Fruit fly (Drosophila melanogaster) whole organism, embryonic: ENCODE results near the gene Acyp2.
A peak's percentile ranks its signal among the peaks of the same experiment; 100 is the strongest.

Experiments
- CG1024 ChIP-seq: fragments of 200-800 bp; sonication (Bioruptor generic); IDR thresholded peaks from 2 replicates; pipeline ENCODE4 v1.3.6; 2022; ENCODE audit warnings: missing biosample characterization, missing genetic modification characterization
- CG10431 ChIP-seq: fragments of 200-800 bp; sonication (Bioruptor generic); optimal IDR thresholded peaks from 3 replicates; lab custom pipeline; 2018; ENCODE audit warnings: missing biosample characterization, mild to moderate bottlenecking, missing genetic modification characterization
- CG11723 ChIP-seq: fragments of 200-800 bp; sonication (Bioruptor generic); optimal IDR thresholded peaks from 2 replicates; lab custom pipeline; 2017; ENCODE audit warnings: missing biosample characterization, mild to moderate bottlenecking, missing genetic modification characterization
- CG12299 ChIP-seq: fragments of 200-800 bp; sonication (Bioruptor generic); optimal IDR thresholded peaks from 2 replicates; lab custom pipeline; 2018; ENCODE audit warnings: missing biosample characterization, mild to moderate bottlenecking, missing genetic modification characterization
- CG13424 ChIP-seq: fragments of 200-800 bp; sonication (Bioruptor generic); optimal IDR thresholded peaks from 2 replicates; lab custom pipeline; 2019; ENCODE audit warnings: missing biosample characterization, mild to moderate bottlenecking, missing genetic modification characterization, moderate library complexity
- CG1529 ChIP-seq: fragments of 200-800 bp; sonication (Bioruptor generic); optimal IDR thresholded peaks from 3 replicates; lab custom pipeline; 2018; ENCODE audit warnings: missing biosample characterization, missing genetic modification characterization
- CG16815 ChIP-seq: fragments of 200-800 bp; sonication (Bioruptor generic); optimal IDR thresholded peaks from 3 replicates; lab custom pipeline; 2017; ENCODE audit warnings: missing biosample characterization, mild to moderate bottlenecking, missing genetic modification characterization
- CG17361 ChIP-seq: fragments of 200-800 bp; sonication (Bioruptor generic); IDR thresholded peaks from 3 replicates; pipeline ENCODE4 v1.3.6; 2022; ENCODE audit warnings: missing biosample characterization, missing genetic modification characterization
- CG17568 ChIP-seq: fragments of 200-800 bp; sonication (Bioruptor generic); optimal IDR thresholded peaks from 2 replicates; lab custom pipeline; 2018; ENCODE audit warnings: missing biosample characterization, mild to moderate bottlenecking, missing genetic modification characterization, moderate library complexity
- CG2120 ChIP-seq: fragments of 200-800 bp; sonication (Bioruptor generic); optimal IDR thresholded peaks from 3 replicates; lab custom pipeline; 2016; ENCODE audit warnings: missing biosample characterization, missing genetic modification characterization
- CG32772 ChIP-seq: fragments of 200-800 bp; sonication (Bioruptor generic); IDR thresholded peaks from 2 replicates; pipeline ENCODE4 v1.3.6; 2022; ENCODE audit warnings: missing biosample characterization, missing genetic modification characterization
- CG3847 ChIP-seq: fragments of 200-800 bp; sonication (Bioruptor generic); IDR thresholded peaks from 2 replicates; pipeline ENCODE4 v1.3.6; 2022; ENCODE audit warnings: missing biosample characterization, missing genetic modification characterization
- CG4404 ChIP-seq: fragments of 200-800 bp; sonication (Bioruptor generic); IDR thresholded peaks from 2 replicates; pipeline ENCODE4 v1.3.6; 2022; ENCODE audit warnings: missing biosample characterization, missing genetic modification characterization
- CG4730 ChIP-seq: fragments of 200-800 bp; sonication (Bioruptor generic); IDR thresholded peaks from 2 replicates; pipeline ENCODE4 v1.3.6; 2022; ENCODE audit warnings: missing biosample characterization, missing genetic modification characterization
- CG4820 ChIP-seq: fragments of 200-800 bp; sonication (Bioruptor generic); optimal IDR thresholded peaks from 3 replicates; lab custom pipeline; 2016; ENCODE audit warnings: missing biosample characterization, missing genetic modification characterization
- CG5180 ChIP-seq: fragments of 200-800 bp; sonication (Bioruptor generic); optimal IDR thresholded peaks from 3 replicates; lab custom pipeline; 2017; ENCODE audit warnings: missing biosample characterization, missing genetic modification characterization, mild to moderate bottlenecking, moderate library complexity, missing genetic modification reagents
- CG5245 ChIP-seq: fragments of 200-800 bp; sonication (Bioruptor generic); optimal IDR thresholded peaks from 3 replicates; lab custom pipeline; 2016; ENCODE audit warnings: missing biosample characterization, missing genetic modification characterization
- CG6689 ChIP-seq: fragments of 200-800 bp; sonication (Bioruptor generic); IDR thresholded peaks from 2 replicates; pipeline ENCODE4 v1.3.6; 2022; ENCODE audit warnings: missing biosample characterization, missing genetic modification characterization
- CG6791 ChIP-seq: fragments of 200-800 bp; sonication (Bioruptor generic); IDR thresholded peaks from 3 replicates; pipeline ENCODE4 v1.3.6; 2022; ENCODE audit warnings: missing biosample characterization, missing genetic modification characterization; ENCODE audit not compliant: partially characterized antibody
- CG6813 ChIP-seq: fragments of 200-800 bp; sonication (Bioruptor generic); optimal IDR thresholded peaks from 2 replicates; lab custom pipeline; 2017; ENCODE audit warnings: missing biosample characterization, missing genetic modification characterization, mild to moderate bottlenecking, moderate library complexity, missing genetic modification reagents
- CG7786 ChIP-seq: fragments of 200-800 bp; sonication (Bioruptor generic); optimal IDR thresholded peaks from 2 replicates; lab custom pipeline; 2016; ENCODE audit warnings: missing biosample characterization, missing genetic modification characterization
- CG8359 ChIP-seq: fragments of 200-800 bp; sonication (Bioruptor generic); optimal IDR thresholded peaks from 2 replicates; lab custom pipeline; 2017; ENCODE audit warnings: missing biosample characterization, mild to moderate bottlenecking, missing genetic modification characterization, borderline replicate concordance
- CG8478 ChIP-seq: fragments of >200 bp; optimal IDR thresholded peaks from 2 replicates; lab custom pipeline; 2018
- CkIIα-i1 ChIP-seq: fragments of 200-800 bp; sonication (Bioruptor generic); IDR thresholded peaks from 2 replicates; pipeline ENCODE4 v1.3.6; 2022; ENCODE audit warnings: missing biosample characterization, missing genetic modification characterization
- E2f2 ChIP-seq: fragments of 200-800 bp; sonication (Bioruptor generic); IDR thresholded peaks from 2 replicates; pipeline ENCODE4 v1.3.6; 2022; ENCODE audit warnings: missing biosample characterization, missing genetic modification characterization
- Gsc ChIP-seq: fragments of 200-800 bp; sonication (Bioruptor generic); IDR thresholded peaks from 2 replicates; pipeline ENCODE4 v1.3.6; 2022; ENCODE audit warnings: missing biosample characterization, missing genetic modification characterization
- Gug ChIP-seq: fragments of 200-800 bp; sonication (Bioruptor generic); IDR thresholded peaks from 4 replicates; pipeline ENCODE4 v1.3.6; 2022; ENCODE audit warnings: missing biosample characterization, missing genetic modification characterization
- H15 ChIP-seq: fragments of 200-800 bp; sonication (Bioruptor generic); IDR thresholded peaks from 3 replicates; pipeline ENCODE4 v1.3.6; 2022; ENCODE audit warnings: missing biosample characterization, missing genetic modification characterization
- Jarid2 ChIP-seq: fragments of 200-800 bp; sonication (Bioruptor generic); optimal IDR thresholded peaks from 3 replicates; lab custom pipeline; 2017; ENCODE audit warnings: mild to moderate bottlenecking, missing biosample characterization, missing genetic modification reagents, missing genetic modification characterization
- Lpt ChIP-seq: fragments of >200 bp; optimal IDR thresholded peaks from 2 replicates; lab custom pipeline; 2018; ENCODE audit warnings: missing biosample characterization, missing genetic modification characterization
- NC2α ChIP-seq: fragments of 200-800 bp; sonication (Bioruptor generic); optimal IDR thresholded peaks from 2 replicates; lab custom pipeline; 2016; ENCODE audit warnings: missing biosample characterization, missing genetic modification characterization
- Sry-δ ChIP-seq: fragments of 200-800 bp; sonication (Bioruptor generic); optimal IDR thresholded peaks from 2 replicates; lab custom pipeline; 2016; ENCODE audit warnings: missing biosample characterization, missing genetic modification characterization
- TFAM ChIP-seq: fragments of 200-800 bp; sonication (Bioruptor generic); optimal IDR thresholded peaks from 2 replicates; lab custom pipeline; 2017; ENCODE audit warnings: missing biosample characterization, missing genetic modification characterization, inconsistent platforms
- chm ChIP-seq: fragments of 200-800 bp; sonication (Bioruptor generic); IDR thresholded peaks from 2 replicates; pipeline ENCODE4 v1.3.6; 2022; ENCODE audit warnings: missing biosample characterization, missing genetic modification characterization
- ci ChIP-seq: fragments of 200-800 bp; sonication (Bioruptor generic); IDR thresholded peaks from 3 replicates; pipeline ENCODE4 v1.3.6; 2022; ENCODE audit warnings: missing biosample characterization, missing genetic modification characterization
- crol ChIP-seq: fragments of 200-800 bp; sonication (Bioruptor generic); IDR thresholded peaks from 2 replicates; pipeline ENCODE4 v1.3.6; 2022; ENCODE audit warnings: missing biosample characterization, missing genetic modification characterization
- cwo ChIP-seq: fragments of 200-800 bp; sonication (Bioruptor generic); optimal IDR thresholded peaks from 3 replicates; lab custom pipeline; 2017; ENCODE audit warnings: missing biosample characterization, missing genetic modification characterization, mild to moderate bottlenecking, moderate library complexity, missing genetic modification reagents
- dan ChIP-seq: fragments of 200-800 bp; sonication (Bioruptor generic); IDR thresholded peaks from 2 replicates; pipeline ENCODE4 v1.3.6; 2022; ENCODE audit warnings: missing biosample characterization, missing genetic modification characterization
- dimm ChIP-seq: fragments of 200-800 bp; sonication (Bioruptor generic); IDR thresholded peaks from 2 replicates; pipeline ENCODE4 v1.3.6; 2022; ENCODE audit warnings: missing biosample characterization, missing genetic modification characterization
- ftz-f1 ChIP-seq: fragments of 200-800 bp; sonication (Bioruptor generic); optimal IDR thresholded peaks from 2 replicates; lab custom pipeline; 2016; ENCODE audit warnings: missing biosample characterization, missing genetic modification characterization
- gsb ChIP-seq: fragments of 200-800 bp; sonication (Bioruptor generic); IDR thresholded peaks from 2 replicates; pipeline ENCODE4 v1.3.6; 2022; ENCODE audit warnings: missing biosample characterization, missing genetic modification characterization
- ken ChIP-seq: fragments of 200-800 bp; sonication (Bioruptor generic); IDR thresholded peaks from 3 replicates; pipeline ENCODE4 v1.3.6; 2022; ENCODE audit warnings: missing biosample characterization, missing genetic modification characterization
- nom ChIP-seq: fragments of 200-800 bp; sonication (Bioruptor generic); optimal IDR thresholded peaks from 2 replicates; lab custom pipeline; 2017; ENCODE audit warnings: missing biosample characterization, missing genetic modification characterization, mild to moderate bottlenecking, moderate library complexity, missing genetic modification reagents
- pan ChIP-seq, 4 experiments: fragments of >200 bp in 3 of 4; fragments of 200-800 bp in 1 of 4; sonication (Bioruptor generic) in 1 of 4; optimal IDR thresholded peaks in 3 of 4; IDR thresholded peaks in 1 of 4; 2 replicates each; pipeline versions ENCODE4 v1.3.6 to Lab custom; 2017 to 2022; ENCODE audit warnings: missing biosample characterization in 2 of 4, missing genetic modification characterization in 2 of 4, mixed read lengths in 1 of 4
- sd ChIP-seq: fragments of 200-800 bp; sonication (Bioruptor generic); optimal IDR thresholded peaks from 3 replicates; lab custom pipeline; 2018; ENCODE audit warnings: missing biosample characterization, mild to moderate bottlenecking, missing genetic modification characterization, moderate library complexity
- sim ChIP-seq: fragments of 200-800 bp; sonication (Bioruptor generic); IDR thresholded peaks from 2 replicates; pipeline ENCODE4 v1.3.6; 2022; ENCODE audit warnings: missing biosample characterization, missing genetic modification characterization
- sob ChIP-seq: fragments of 200-800 bp; sonication (Bioruptor generic); IDR thresholded peaks from 2 replicates; pipeline ENCODE4 v1.3.6; 2022; ENCODE audit warnings: missing biosample characterization, missing genetic modification characterization
- sr ChIP-seq: fragments of 200-800 bp; sonication (Bioruptor generic); IDR thresholded peaks from 3 replicates; pipeline ENCODE4 v1.3.6; 2022; ENCODE audit warnings: missing biosample characterization, missing genetic modification characterization
- stc ChIP-seq: fragments of 200-800 bp; sonication (Bioruptor generic); IDR thresholded peaks from 2 replicates; pipeline ENCODE4 v1.3.6; 2022; ENCODE audit warnings: missing biosample characterization, missing genetic modification characterization
- tin ChIP-seq: fragments of 200-800 bp; sonication (Bioruptor generic); optimal IDR thresholded peaks from 3 replicates; lab custom pipeline; 2016; ENCODE audit warnings: missing biosample characterization, missing genetic modification characterization
- z ChIP-seq: fragments of 200-800 bp; sonication (Bioruptor generic); IDR thresholded peaks from 3 replicates; pipeline ENCODE4 v1.3.6; 2022; ENCODE audit warnings: missing biosample characterization, missing genetic modification characterization

The Acyp2 gene

DNA sequence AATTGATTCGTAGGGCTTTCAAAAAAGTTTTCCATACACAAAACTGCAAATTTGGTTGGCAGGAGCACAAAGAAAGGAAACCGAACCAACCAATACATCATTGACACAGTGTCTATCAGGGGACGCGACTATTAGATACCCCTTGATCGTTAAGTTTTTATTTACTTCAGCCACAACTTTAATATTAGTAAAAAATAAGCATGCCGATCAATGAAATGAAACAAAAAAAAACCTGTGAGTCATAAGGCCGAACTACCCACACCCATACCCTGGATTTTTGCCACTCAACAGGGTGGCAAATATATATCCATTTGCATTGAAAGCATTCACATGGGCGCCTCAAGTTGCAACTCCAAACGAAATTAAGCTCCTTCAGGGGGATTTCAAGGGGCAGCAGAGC, 23.8 kb downstream of the Acyp2 start (continued):
- peak; percentile 35; the same call in 1 of the 3 replicates for TF ChIP-seq ken (GFP tag; lab: Robert Waterston, UW)
- peak; percentile 48 for TF ChIP-seq CG4404
- TF ChIP-seq CG5245, result peak; percentile 1
- 0 out of 2 replicates have a peak, but pooled peaks have one; percentile 39 for TF ChIP-seq CG4730 (GFP tag; lab: Robert Waterston, UW)
- no peak for TF ChIP-seq pan (optimal IDR thresholded peaks at IDR 0.05; lab: Kevin White, UChicago)
- TF ChIP-seq pan (GFP tag; optimal IDR thresholded peaks at IDR 0.05 in 1 of 2, IDR thresholded peaks at IDR 0.05 in 1 of 2), result peak in 1 of 2 experiments; percentile 35
- peak; percentile 21; the same call in 1 of the 2 replicates for TF ChIP-seq dan (GFP tag; lab: Robert Waterston, UW)
- 0 out of 2 replicates have a peak, but pooled peaks have one; percentile 34 for TF ChIP-seq CG6689 (GFP tag; lab: Robert Waterston, UW)
- no peak for TF ChIP-seq CkIIα-i1
- TF ChIP-seq CG6813 (GFP tag; lab: Kevin White, UChicago), result no peak
- TF ChIP-seq CG4820 (GFP tag; lab: Kevin White, UChicago), result peak; percentile 17
- TF ChIP-seq CG1024 (GFP tag; lab: Robert Waterston, UW), result 0 out of 2 replicates have a peak, but pooled peaks have one; percentile 16
- peak; percentile 60; the same call in 1 of the 3 replicates for TF ChIP-seq ci (GFP tag; lab: Robert Waterston, UW)
- 0 out of 3 replicates have a peak, but pooled peaks have one; percentile 22 for TF ChIP-seq H15 (GFP tag; lab: Robert Waterston, UW)
- no peak for TF ChIP-seq CG7786 (GFP tag; lab: Kevin White, UChicago)

DNA sequence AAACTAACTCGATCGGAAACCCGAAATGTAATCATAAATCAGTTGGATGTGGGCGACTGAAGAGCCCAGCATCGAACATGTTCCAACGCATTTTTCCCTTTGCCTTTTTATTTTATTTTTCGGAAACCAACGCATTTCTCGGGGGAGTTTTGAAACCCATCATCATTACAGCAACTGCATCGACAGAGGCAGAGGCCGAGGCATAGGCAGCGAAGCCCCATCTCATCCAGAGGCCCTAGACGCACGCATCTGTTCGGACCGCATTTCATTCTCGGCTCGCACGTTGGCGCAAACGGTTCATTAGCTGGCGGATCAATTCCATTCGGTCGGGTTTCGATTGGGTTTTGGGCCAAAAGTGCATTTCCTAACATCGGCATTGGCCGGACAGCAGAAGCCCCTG, 33.0 kb downstream of the Acyp2 start, which contains the start of gene CG4576:
Gene CG4576 (plus strand): TSS at position 227 of the 400 bp plus-strand sequence.
- TF ChIP-seq CG2120 (GFP tag; lab: Kevin White, UChicago) (no peak), Jarid2 (GFP tag; lab: Kevin White, UChicago) (peak; percentile 12), CG12299 (tag; lab: Kevin White, UChicago) (no peak), tin (GFP tag; lab: Kevin White, UChicago) (no peak), CG17568 (GFP tag; lab: Kevin White, UChicago) (no peak), z (GFP tag; lab: Robert Waterston, UW) (no peak), sd (tag; lab: Kevin White, UChicago) (no peak), dimm (GFP tag; lab: Robert Waterston, UW) (no peak), CG3847 (GFP tag; lab: Robert Waterston, UW) (no peak), TFAM (no peak), CG6791 (GFP tag; lab: Robert Waterston, UW) (no peak), CG5180 (GFP tag; lab: Kevin White, UChicago) (peak; percentile 97), NC2α (GFP tag; lab: Kevin White, UChicago) (no peak), ftz-f1 (GFP tag; lab: Kevin White, UChicago) (no peak), E2f2 (no peak), CG17361 (GFP tag; lab: Robert Waterston, UW) (no peak), Gsc (no peak), sob (GFP tag; lab: Robert Waterston, UW) (no peak), gsb (no peak), Sry-δ (GFP tag; lab: Kevin White, UChicago) (no peak), CG8478 (no peak), CG6813 (GFP tag; lab: Kevin White, UChicago) (no peak), stc (0 out of 2 replicates have a peak, but pooled peaks have one; percentile 23), CG32772 (GFP tag; lab: Robert Waterston, UW) (no peak), CG10431 (no peak), Gug (no peak), Lpt (GFP tag; lab: Kevin White, UChicago) (no peak), CG13424 (tag; lab: Kevin White, UChicago) (no peak), cwo (GFP tag; lab: Kevin White, UChicago) (no peak), nom (peak; percentile 66), sr (GFP tag; lab: Robert Waterston, UW) (peak; percentile 68), CG8359 (GFP tag; lab: Kevin White, UChicago) (no peak), CG16815 (GFP tag; lab: Kevin White, UChicago) (no peak), crol (GFP tag; lab: Robert Waterston, UW) (no peak), chm (0 out of 2 replicates have a peak, but pooled peaks have one; percentile 35), sim (GFP tag; lab: Robert Waterston, UW) (no peak), CG1529 (GFP tag; lab: Kevin White, UChicago) (no peak), CG11723 (GFP tag; lab: Kevin White, UChicago) (no peak)
